Worm (Caenorhabditis elegans): ENCODE results near the gene cnt-2.

DNA sequence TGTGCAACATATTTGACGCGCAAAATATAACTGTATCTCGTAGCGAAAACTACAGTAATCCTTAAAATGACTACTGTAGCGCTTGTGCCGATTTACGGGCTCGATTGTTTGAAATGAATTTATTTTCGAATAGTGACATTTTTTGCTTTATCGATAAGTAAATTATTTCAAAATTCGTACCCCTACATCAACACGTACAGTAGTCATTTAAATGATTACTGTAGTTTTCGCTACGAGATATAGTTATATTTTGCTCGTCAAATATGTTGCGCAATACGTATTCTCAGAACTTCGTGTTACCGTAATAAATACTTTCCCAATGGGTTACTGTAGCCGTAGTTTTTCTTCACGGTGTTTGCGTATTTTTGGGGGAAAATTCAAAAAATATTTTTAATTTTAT is 2.0 kb upstream of the cnt-2 start:
- no peak for TF ChIP-seq nhr-10 (tag; optimal IDR thresholded peaks at IDR 0.05)
- no peak for TF ChIP-seq ztf-11 (tag; optimal IDR thresholded peaks at IDR 0.05)
- no peak for TF ChIP-seq ceh-82 (tag; optimal IDR thresholded peaks at IDR 0.05)
- TF ChIP-seq lin-13 (GFP tag; optimal IDR thresholded peaks at IDR 0.05): no peak

Data from whole organism, L2 larva.